Worm (Caenorhabditis elegans) whole organism, L4 larva: ENCODE results near the gene dhhc-10.

Source experiments
- D1046.2 ChIP-seq: fragments of 200-800 bp; sonication (Bioruptor generic); IDR thresholded peaks from 2 replicates; pipeline ENCODE4 v1.3.6; 2022; ENCODE audit warnings: missing genetic modification characterization, missing compliant biosample characterization
- aly-2 ChIP-seq: sonication (generic microtip); optimal IDR thresholded peaks from 2 replicates; lab custom pipeline; 2018; ENCODE audit warnings: missing biosample characterization, missing genetic modification characterization
- daf-19 ChIP-seq: fragments of 200-800 bp; sonication (Bioruptor generic); conservative IDR thresholded peaks from 2 replicates; pipeline ENCODE4 v1.3.6; 2022; ENCODE audit warnings: missing genetic modification characterization, missing compliant biosample characterization
- fkh-10 ChIP-seq: fragments of 150-350 bp; optimal IDR thresholded peaks from 2 replicates; lab custom pipeline; 2014; ENCODE audit warnings: missing biosample characterization, missing genetic modification reagents, missing genetic modification characterization
- nhr-11 ChIP-seq: fragments of 150-350 bp; optimal IDR thresholded peaks from 2 replicates; lab custom pipeline; 2014; ENCODE audit warnings: missing biosample characterization, missing genetic modification characterization
- nhr-76 ChIP-seq: fragments of 150-350 bp; optimal IDR thresholded peaks from 2 replicates; lab custom pipeline; 2014; ENCODE audit warnings: missing biosample characterization, missing genetic modification characterization
- nhr-77 ChIP-seq: fragments of 150-350 bp; optimal IDR thresholded peaks from 2 replicates; lab custom pipeline; 2014; ENCODE audit warnings: missing biosample characterization, missing genetic modification characterization
- spr-3 ChIP-seq: fragments of 200-800 bp; sonication (Bioruptor generic); optimal IDR thresholded peaks from 2 replicates; lab custom pipeline; 2018; ENCODE audit warnings: mild to moderate bottlenecking, missing genetic modification characterization, missing compliant biosample characterization
- unc-62 ChIP-seq, 3 experiments: fragments of 150-350 bp in 1 of 3; sonication (generic microtip); optimal IDR thresholded peaks in 2 of 3; peaks in 1 of 3; 1 replicate in 1 of 3; 2 replicates in 2 of 3; lab custom pipeline; 2014 to 2017; ENCODE audit warnings: missing biosample characterization in 3 of 3, missing genetic modification characterization in 3 of 3, missing genetic modification reagents in 3 of 3, missing genotype in 1 of 3
- zip-11 ChIP-seq: fragments of 200-800 bp; sonication (Bioruptor generic); IDR thresholded peaks from 2 replicates; pipeline ENCODE4 v1.3.6; 2022; ENCODE audit warnings: missing genetic modification characterization, missing compliant biosample characterization

ce11 chrX:4658303-4658702 is 48.7 kb upstream of the dhhc-10 start:
- TF ChIP-seq aly-2 (tag; lab: Kevin White, UChicago) (no peak), daf-19 (GFP tag; lab: Robert Waterston, UW) (no peak), nhr-11 (tag; lab: Kevin White, UChicago) (no peak), nhr-76 (no peak), D1046.2 (GFP tag; lab: Robert Waterston, UW) (no peak), zip-11 (GFP tag; lab: Robert Waterston, UW) (no peak), spr-3 (no peak), fkh-10 (GFP tag; lab: Kevin White, UChicago) (no peak), nhr-77 (tag; lab: Kevin White, UChicago) (no peak), unc-62 (GFP tag; optimal IDR thresholded peaks at IDR 0.05 in 1 of 2; lab: Kevin White, UChicago) (peak in 1 of 2 experiments; percentile 44), unc-62 (tag; optimal IDR thresholded peaks at IDR 0.05; lab: Kevin White, UChicago) (no peak)
